Worm (Caenorhabditis elegans) whole organism, L4/young adult: ENCODE results near the gene F41H10.1.

Experiments used
- W03F9.2 ChIP-seq: fragments of 150-350 bp; optimal IDR thresholded peaks from 2 replicates; lab custom pipeline; 2014; ENCODE audit warnings: missing biosample characterization, missing genetic modification characterization
- dao-5 ChIP-seq: sonication (generic microtip); optimal IDR thresholded peaks from 2 replicates; lab custom pipeline; 2016; ENCODE audit warnings: missing genotype, missing genetic modification characterization, moderate library complexity, missing compliant biosample characterization
- him-1 ChIP-seq: sonication (generic microtip); optimal IDR thresholded peaks from 2 replicates; lab custom pipeline; 2016; ENCODE audit warnings: missing genotype, missing genetic modification reagents, missing genetic modification characterization, missing compliant biosample characterization

F41H10.1 gene

ce11 chrIV:5369414-5369813 lies 13.3 kb upstream of the F41H10.1 start, which contains the start of gene F41H10.3:
Gene F41H10.3, plus strand, starts transcription at chrIV:5369801.
- TF ChIP-seq W03F9.2 = no peak
- no peak for TF ChIP-seq him-1 (tag; lab: Kevin White, UChicago)
- TF ChIP-seq dao-5 (tag; lab: Kevin White, UChicago) = no peak

ce11 chrIV:5370914-5371313 lies 11.8 kb upstream of the F41H10.1 start:
- TF ChIP-seq him-1 (tag; lab: Kevin White, UChicago) = no peak
- no peak for TF ChIP-seq W03F9.2
- TF ChIP-seq dao-5 (tag; lab: Kevin White, UChicago) = no peak

ce11 chrIV:5374321-5374720 lies 8.4 kb upstream of the F41H10.1 start:
- TF ChIP-seq him-1 (tag; lab: Kevin White, UChicago) (no peak), W03F9.2 (no peak), dao-5 (tag; lab: Kevin White, UChicago) (no peak)

- no peak for TF ChIP-seq dao-5 (tag; lab: Kevin White, UChicago)
- no peak for TF ChIP-seq him-1 (tag; lab: Kevin White, UChicago)
- no peak for TF ChIP-seq W03F9.2
Observed at ce11 chrIV:5374946-5375345, 7.8 kb upstream of the F41H10.1 start.

- TF ChIP-seq him-1 (tag; lab: Kevin White, UChicago) (no peak), W03F9.2 (no peak), dao-5 (tag; lab: Kevin White, UChicago) (no peak)
Observed at ce11 chrIV:5377062-5377461, 5.6 kb upstream of the F41H10.1 start, which contains the start of gene elo-5. Gene elo-5, minus strand, starts transcription at chrIV:5377117.

- no peak for TF ChIP-seq dao-5 (tag; lab: Kevin White, UChicago)
- TF ChIP-seq him-1 (tag; lab: Kevin White, UChicago) = no peak
- TF ChIP-seq W03F9.2 = no peak
Observed at ce11 chrIV:5380140-5380539, 2.6 kb upstream of the F41H10.1 start.

ce11 chrIV:5381334-5381733 lies 1.4 kb upstream of the F41H10.1 start, which contains the start of gene F41H10.2:
Gene F41H10.2, plus strand, starts transcription at chrIV:5381634.
- TF ChIP-seq dao-5 (tag; lab: Kevin White, UChicago) (no peak), him-1 (tag; lab: Kevin White, UChicago) (no peak), W03F9.2 (no peak)

ce11 chrIV:5385020-5385419 lies 2.3 kb downstream of the F41H10.1 start, which contains the start of gene F41H10.12:
Gene F41H10.12, plus strand, starts transcription at chrIV:5385320.
- no peak for TF ChIP-seq him-1 (tag; lab: Kevin White, UChicago)
- TF ChIP-seq dao-5 (tag; lab: Kevin White, UChicago) = no peak
- TF ChIP-seq W03F9.2 = no peak

ce11 chrIV:5388477-5389065 lies 5.9 kb downstream of the F41H10.1 start, which contains the start of gene elo-6:
Gene elo-6, minus strand, starts transcription at chrIV:5388559.
- no peak for TF ChIP-seq W03F9.2

- TF ChIP-seq W03F9.2 (no peak), dao-5 (tag; lab: Kevin White, UChicago) (no peak), him-1 (tag; lab: Kevin White, UChicago) (no peak)
Observed at ce11 chrIV:5389951-5390350, 7.2 kb downstream of the F41H10.1 start.

ce11 chrIV:5391507-5392057 lies 8.9 kb downstream of the F41H10.1 start, which contains the start of the genes htp-1 and ZK616.5:
Gene htp-1, minus strand, starts transcription at chrIV:5391557.
Gene ZK616.5, plus strand, starts transcription at chrIV:5391929.
- no peak for TF ChIP-seq W03F9.2
- TF ChIP-seq dao-5 (tag; lab: Kevin White, UChicago) = no peak
- no peak for TF ChIP-seq him-1 (tag; lab: Kevin White, UChicago)

- TF ChIP-seq dao-5 (tag; lab: Kevin White, UChicago) (no peak), him-1 (tag; lab: Kevin White, UChicago) (no peak), W03F9.2 (no peak)
Observed at ce11 chrIV:5393566-5393965, 10.9 kb downstream of the F41H10.1 start.

ce11 chrIV:5394687-5395086 lies 12.0 kb downstream of the F41H10.1 start, which contains the start of the genes perm-3 and swsn-6:
Gene perm-3, minus strand, starts transcription at chrIV:5394804.
Gene swsn-6, plus strand, starts transcription at chrIV:5395033.
- no peak for TF ChIP-seq dao-5 (tag; lab: Kevin White, UChicago)
- TF ChIP-seq him-1 (tag; lab: Kevin White, UChicago) = no peak
- peak; percentile 79 for TF ChIP-seq W03F9.2

ce11 chrIV:5396769-5397168 lies 14.1 kb downstream of the F41H10.1 start, which contains the start of gene ZK616.3:
Gene ZK616.3, plus strand, starts transcription at chrIV:5397069.
- no peak for TF ChIP-seq W03F9.2
- TF ChIP-seq dao-5 (tag; lab: Kevin White, UChicago) = no peak
- no peak for TF ChIP-seq him-1 (tag; lab: Kevin White, UChicago)
